Fruit fly (Drosophila melanogaster) whole organism, embryonic: ENCODE measurements around the gene Bem46.

Source experiments
- Abd-B ChIP-seq: fragments of 200-800 bp; sonication (Bioruptor generic); optimal IDR thresholded peaks from 2 replicates; lab custom pipeline; 2018; ENCODE audit warnings: missing biosample characterization, mild to moderate bottlenecking, missing genetic modification characterization, moderate library complexity
- Asciz ChIP-seq: fragments of 200-800 bp; sonication (Bioruptor generic); optimal IDR thresholded peaks from 2 replicates; lab custom pipeline; 2017; ENCODE audit warnings: missing biosample characterization, mild to moderate bottlenecking, missing genetic modification characterization, missing genetic modification reagents
- CG10321 ChIP-seq: fragments of 200-800 bp; sonication (Bioruptor generic); IDR thresholded peaks from 2 replicates; pipeline ENCODE4 v1.3.6; 2022; ENCODE audit warnings: missing biosample characterization, missing genetic modification characterization
- CG10543 ChIP-seq: fragments of 200-800 bp; sonication (Bioruptor generic); optimal IDR thresholded peaks from 3 replicates; lab custom pipeline; 2017; ENCODE audit warnings: missing biosample characterization, mild to moderate bottlenecking, missing genetic modification characterization, moderate library complexity
- CG11695 ChIP-seq: fragments of 200-800 bp; sonication (Bioruptor generic); IDR thresholded peaks from 3 replicates; pipeline ENCODE4 v1.3.6; 2022; ENCODE audit warnings: missing biosample characterization, missing genetic modification characterization
- CG11696 ChIP-seq: fragments of 200-800 bp; sonication (Bioruptor generic); IDR thresholded peaks from 2 replicates; pipeline ENCODE4 v1.3.6; 2022; ENCODE audit warnings: missing biosample characterization, missing genetic modification characterization
- CG1233 ChIP-seq: fragments of 200-800 bp; sonication (Bioruptor generic); optimal IDR thresholded peaks from 4 replicates; lab custom pipeline; 2018; ENCODE audit warnings: missing biosample characterization, mild to moderate bottlenecking, missing genetic modification characterization
- CG13123 ChIP-seq: fragments of 200-800 bp; sonication (Bioruptor generic); optimal IDR thresholded peaks from 2 replicates; lab custom pipeline; 2016; ENCODE audit warnings: missing biosample characterization, missing genetic modification characterization
- CG13775 ChIP-seq: fragments of 200-800 bp; sonication (Bioruptor generic); optimal IDR thresholded peaks from 3 replicates; lab custom pipeline; 2017; ENCODE audit warnings: missing biosample characterization, mild to moderate bottlenecking, missing genetic modification characterization
- CG15696 ChIP-seq: fragments of 200-800 bp; sonication (Bioruptor generic); optimal IDR thresholded peaks from 2 replicates; lab custom pipeline; 2019; ENCODE audit warnings: missing biosample characterization, mild to moderate bottlenecking, missing genetic modification characterization, moderate library complexity
- CG17912 ChIP-seq: fragments of 200-800 bp; sonication (Bioruptor generic); optimal IDR thresholded peaks from 2 replicates; lab custom pipeline; 2018; ENCODE audit warnings: missing biosample characterization, mild to moderate bottlenecking, missing genetic modification characterization
- CG1832 ChIP-seq: fragments of 200-800 bp; sonication (Bioruptor generic); optimal IDR thresholded peaks from 2 replicates; lab custom pipeline; 2017; ENCODE audit warnings: missing biosample characterization, mild to moderate bottlenecking, missing genetic modification characterization, inconsistent platforms
- CG18599 ChIP-seq: fragments of 200-800 bp; sonication (Bioruptor generic); optimal IDR thresholded peaks from 3 replicates; lab custom pipeline; 2017; ENCODE audit warnings: missing biosample characterization, missing genetic modification characterization, mild to moderate bottlenecking, moderate library complexity, missing genetic modification reagents
- CG18764 ChIP-seq: fragments of 200-800 bp; sonication (Bioruptor generic); optimal IDR thresholded peaks from 3 replicates; lab custom pipeline; 2016; ENCODE audit warnings: missing biosample characterization, missing genetic modification characterization
- CG2116 ChIP-seq: fragments of 200-800 bp; sonication (Bioruptor generic); optimal IDR thresholded peaks from 3 replicates; lab custom pipeline; 2018; ENCODE audit warnings: missing biosample characterization, mild to moderate bottlenecking, missing genetic modification characterization
- CG2199 ChIP-seq: fragments of 200-800 bp; sonication (Bioruptor generic); IDR thresholded peaks from 3 replicates; pipeline ENCODE4 v1.3.6; 2022; ENCODE audit warnings: missing biosample characterization, missing genetic modification characterization
- CG30020 ChIP-seq: fragments of 200-800 bp; optimal IDR thresholded peaks from 2 replicates; lab custom pipeline; 2019; ENCODE audit warnings: missing biosample characterization, mild to moderate bottlenecking, missing genetic modification characterization, moderate library complexity
- CG42726 ChIP-seq: fragments of 200-800 bp; sonication (Bioruptor generic); IDR thresholded peaks from 2 replicates; pipeline ENCODE4 v1.3.6; 2022; ENCODE audit warnings: missing biosample characterization, missing genetic modification characterization; ENCODE audit not compliant: partially characterized antibody
- CG6765 ChIP-seq: fragments of 200-800 bp; sonication (Bioruptor generic); optimal IDR thresholded peaks from 3 replicates; lab custom pipeline; 2017; ENCODE audit warnings: missing biosample characterization, mild to moderate bottlenecking, missing genetic modification characterization
- CG7556 ChIP-seq: fragments of 200-800 bp; sonication (Bioruptor generic); optimal IDR thresholded peaks from 2 replicates; lab custom pipeline; 2017; ENCODE audit warnings: missing biosample characterization, mild to moderate bottlenecking, missing genetic modification characterization
- CG7786 ChIP-seq: fragments of 200-800 bp; sonication (Bioruptor generic); optimal IDR thresholded peaks from 2 replicates; lab custom pipeline; 2016; ENCODE audit warnings: missing biosample characterization, missing genetic modification characterization
- CG9876 ChIP-seq: fragments of 200-800 bp; sonication (Bioruptor generic); optimal IDR thresholded peaks from 2 replicates; lab custom pipeline; 2016; ENCODE audit warnings: missing biosample characterization, missing genetic modification characterization
- CoRest ChIP-seq: fragments of 200-800 bp; sonication (Bioruptor generic); optimal IDR thresholded peaks from 3 replicates; lab custom pipeline; 2018; ENCODE audit warnings: missing biosample characterization, mild to moderate bottlenecking, missing genetic modification characterization, moderate library complexity
- Dad ChIP-seq: fragments of 200-800 bp; sonication (Bioruptor generic); optimal IDR thresholded peaks from 3 replicates; lab custom pipeline; 2016; ENCODE audit warnings: missing biosample characterization, missing genetic modification characterization
- HLH3B ChIP-seq: fragments of 200-800 bp; sonication (Bioruptor generic); IDR thresholded peaks from 2 replicates; pipeline ENCODE4 v1.3.6; 2022; ENCODE audit warnings: missing biosample characterization, missing genetic modification characterization
- Lhr ChIP-seq: fragments of 200-800 bp; sonication (Bioruptor generic); optimal IDR thresholded peaks from 3 replicates; lab custom pipeline; 2017; ENCODE audit warnings: mild to moderate bottlenecking, missing biosample characterization, missing genetic modification reagents, missing genetic modification characterization
- Med ChIP-seq: fragments of 200-800 bp; sonication (Bioruptor generic); peaks from one replicate; lab custom pipeline; 2016; ENCODE audit warnings: missing biosample characterization, missing genetic modification characterization, mild to moderate bottlenecking, inconsistent platforms, moderate library complexity
- Nf-YB ChIP-seq: fragments of 200-800 bp; sonication (Bioruptor generic); optimal IDR thresholded peaks from 3 replicates; lab custom pipeline; 2019; ENCODE audit warnings: missing biosample characterization, mild to moderate bottlenecking, missing genetic modification characterization, moderate library complexity
- Pdp1 ChIP-seq, 2 experiments: fragments of 200-800 bp; sonication (Bioruptor generic); optimal IDR thresholded peaks; 3 replicates each; lab custom pipeline; 2016; ENCODE audit warnings: missing biosample characterization in 2 of 2, missing genetic modification characterization in 2 of 2, mild to moderate bottlenecking in 1 of 2, moderate library complexity in 1 of 2
- Spps ChIP-seq: fragments of 200-800 bp; sonication (Bioruptor generic); optimal IDR thresholded peaks from 2 replicates; lab custom pipeline; 2018; ENCODE audit warnings: missing biosample characterization, mild to moderate bottlenecking, missing genetic modification characterization
- ab ChIP-seq: fragments of 200-800 bp; sonication (Bioruptor generic); optimal IDR thresholded peaks from 2 replicates; lab custom pipeline; 2016; ENCODE audit warnings: missing biosample characterization, missing genetic modification characterization
- al ChIP-seq: fragments of 200-800 bp; sonication (Bioruptor generic); IDR thresholded peaks from 2 replicates; pipeline ENCODE4 v1.3.6; 2022; ENCODE audit warnings: missing biosample characterization, missing genetic modification characterization
- aop ChIP-seq: fragments of 200-800 bp; sonication (Bioruptor generic); IDR thresholded peaks from 2 replicates; pipeline ENCODE4 v1.3.6; 2022; ENCODE audit warnings: missing biosample characterization, missing genetic modification characterization
- ftz-f1 ChIP-seq: fragments of 200-800 bp; sonication (Bioruptor generic); optimal IDR thresholded peaks from 2 replicates; lab custom pipeline; 2016; ENCODE audit warnings: missing biosample characterization, missing genetic modification characterization
- grau ChIP-seq: fragments of 200-800 bp; optimal IDR thresholded peaks from 3 replicates; lab custom pipeline; 2019; ENCODE audit warnings: missing biosample characterization, mild to moderate bottlenecking, missing genetic modification characterization, moderate library complexity
- ind ChIP-seq: fragments of 200-800 bp; sonication (Bioruptor generic); optimal IDR thresholded peaks from 3 replicates; lab custom pipeline; 2016; ENCODE audit warnings: missing biosample characterization, missing genetic modification characterization
- lola ChIP-seq, 3 experiments: fragments of >200 bp in 2 of 3; fragments of 200-800 bp in 1 of 3; sonication (Bioruptor generic) in 1 of 3; optimal IDR thresholded peaks; 2 replicates each; lab custom pipeline; 2017 to 2019; ENCODE audit warnings: missing biosample characterization in 3 of 3, missing genetic modification characterization in 3 of 3, mild to moderate bottlenecking in 1 of 3, moderate library complexity in 1 of 3
- lov ChIP-seq, 2 experiments: fragments of 200-800 bp in 1 of 2; fragments of >200 bp in 1 of 2; sonication (Bioruptor generic) in 1 of 2; IDR thresholded peaks in 1 of 2; optimal IDR thresholded peaks in 1 of 2; 2 replicates in 1 of 2; 3 replicates in 1 of 2; pipeline versions ENCODE4 v1.3.6 to Lab custom; 2017 to 2022; ENCODE audit warnings: missing biosample characterization in 1 of 2, missing genetic modification characterization in 1 of 2
- mld ChIP-seq: fragments of 200-800 bp; sonication (Bioruptor generic); IDR thresholded peaks from 3 replicates; pipeline ENCODE4 v1.3.6; 2022; ENCODE audit warnings: missing biosample characterization, missing genetic modification characterization; ENCODE audit not compliant: partially characterized antibody
- nmo ChIP-seq: fragments of 200-800 bp; sonication (Bioruptor generic); optimal IDR thresholded peaks from 2 replicates; lab custom pipeline; 2018; ENCODE audit warnings: missing biosample characterization, mild to moderate bottlenecking, missing genetic modification characterization, moderate library complexity
- odd ChIP-seq: fragments of 200-800 bp; sonication (Bioruptor generic); optimal IDR thresholded peaks from 2 replicates; lab custom pipeline; 2017; ENCODE audit warnings: missing biosample characterization, mild to moderate bottlenecking, missing genetic modification characterization
- pnt ChIP-seq: fragments of 200-800 bp; sonication (Bioruptor generic); optimal IDR thresholded peaks from 3 replicates; lab custom pipeline; 2016; ENCODE audit warnings: missing biosample characterization, missing genetic modification characterization
- sd ChIP-seq: fragments of 200-800 bp; sonication (Bioruptor generic); optimal IDR thresholded peaks from 3 replicates; lab custom pipeline; 2018; ENCODE audit warnings: missing biosample characterization, mild to moderate bottlenecking, missing genetic modification characterization, moderate library complexity
- stwl ChIP-seq: fragments of 200-800 bp; sonication (Bioruptor generic); optimal IDR thresholded peaks from 3 replicates; lab custom pipeline; 2018; ENCODE audit warnings: missing biosample characterization, mild to moderate bottlenecking, missing genetic modification characterization, moderate library complexity
- yki ChIP-seq: fragments of >200 bp; optimal IDR thresholded peaks from 3 replicates; lab custom pipeline; 2018
- z ChIP-seq: fragments of 200-800 bp; sonication (Bioruptor generic); IDR thresholded peaks from 3 replicates; pipeline ENCODE4 v1.3.6; 2022; ENCODE audit warnings: missing biosample characterization, missing genetic modification characterization

Bem46 gene

dm6 chr2L:2979091-2979490 is 8.8 kb upstream of the Bem46 start, which contains the start of gene CG9643 (continued):
- TF ChIP-seq al (GFP tag; lab: Robert Waterston, UW) (no peak), mld (GFP tag; lab: Robert Waterston, UW) (no peak), CG1832 (no peak), stwl (tag; lab: Kevin White, UChicago) (peak; percentile 68), grau (tag; lab: Kevin White, UChicago) (no peak), lola (GFP tag; optimal IDR thresholded peaks at IDR 0.05; lab: Kevin White, UChicago) (no peak), CG11695 (GFP tag; lab: Robert Waterston, UW) (no peak), ind (GFP tag; lab: Kevin White, UChicago) (no peak), aop (GFP tag; lab: Robert Waterston, UW) (no peak), CG2116 (peak; percentile 49), Spps (tag; lab: Kevin White, UChicago) (no peak)
- TF ChIP-seq, all 482 proteins: peak for 38

dm6 chr2L:2986776-2987175 is 1.1 kb upstream of the Bem46 start:
- TF ChIP-seq HLH3B (GFP tag; lab: Robert Waterston, UW) (no peak), Pdp1 (GFP tag; optimal IDR thresholded peaks at IDR 0.05; lab: Kevin White, UChicago) (peak in 1 of 2 experiments; percentile 92), Med (GFP tag; lab: Kevin White, UChicago) (no peak)

dm6 chr2L:2992664-2993174 is 4.8 kb downstream of the Bem46 start, which contains the start of the genes okr and CG3558:
Gene okr (minus strand): TSS chr2L:2992759.
Gene CG3558 (plus strand): TSS chr2L:2992870.
- TF ChIP-seq lov (optimal IDR thresholded peaks at IDR 0.05; lab: Kevin White, UChicago) (no peak), lov (GFP tag; IDR thresholded peaks at IDR 0.05; lab: Robert Waterston, UW) (no peak), Spps (tag; lab: Kevin White, UChicago) (no peak), ab (GFP tag; lab: Kevin White, UChicago) (no peak), Lhr (GFP tag; lab: Kevin White, UChicago) (peak; percentile 23), pnt (no peak), nmo (GFP tag; lab: Kevin White, UChicago) (peak; percentile 39), aop (GFP tag; lab: Robert Waterston, UW) (no peak), CG17912 (GFP tag; lab: Kevin White, UChicago) (no peak), odd (GFP tag; lab: Kevin White, UChicago) (no peak), Dad (GFP tag; lab: Kevin White, UChicago) (no peak), sd (tag; lab: Kevin White, UChicago) (no peak), Med (GFP tag; lab: Kevin White, UChicago) (peak; percentile 81), CoRest (tag; lab: Kevin White, UChicago) (no peak), CG1233 (GFP tag; lab: Kevin White, UChicago) (no peak), CG42726 (GFP tag; lab: Robert Waterston, UW) (no peak; the same call in 1 of the 2 replicates), z (no peak), CG10321 (GFP tag; lab: Robert Waterston, UW) (no peak), ftz-f1 (no peak), CG15696 (no peak), CG7786 (no peak), CG30020 (tag; lab: Kevin White, UChicago) (peak; percentile 76), CG6765 (GFP tag; lab: Kevin White, UChicago) (no peak), CG10543 (no peak), grau (tag; lab: Kevin White, UChicago) (peak; percentile 24), CG11696 (no peak), CG18764 (GFP tag; lab: Kevin White, UChicago) (no peak), Abd-B (no peak), CG13123 (GFP tag; lab: Kevin White, UChicago) (no peak), CG2199 (no peak), Nf-YB (GFP tag; lab: Kevin White, UChicago) (no peak), yki (lab: Kevin White, UChicago) (no peak), CG9876 (GFP tag; lab: Kevin White, UChicago) (no peak), CG7556 (GFP tag; lab: Kevin White, UChicago) (no peak), CG18599 (GFP tag; lab: Kevin White, UChicago) (no peak), Asciz (no peak), CG13775 (GFP tag; lab: Kevin White, UChicago) (no peak)
